Fruit fly (Drosophila melanogaster): Measurements from ENCODE around the gene CG8353.
A peak's percentile ranks its signal among the peaks of the same experiment; 100 is the strongest.

Gene CG8353

DNA sequence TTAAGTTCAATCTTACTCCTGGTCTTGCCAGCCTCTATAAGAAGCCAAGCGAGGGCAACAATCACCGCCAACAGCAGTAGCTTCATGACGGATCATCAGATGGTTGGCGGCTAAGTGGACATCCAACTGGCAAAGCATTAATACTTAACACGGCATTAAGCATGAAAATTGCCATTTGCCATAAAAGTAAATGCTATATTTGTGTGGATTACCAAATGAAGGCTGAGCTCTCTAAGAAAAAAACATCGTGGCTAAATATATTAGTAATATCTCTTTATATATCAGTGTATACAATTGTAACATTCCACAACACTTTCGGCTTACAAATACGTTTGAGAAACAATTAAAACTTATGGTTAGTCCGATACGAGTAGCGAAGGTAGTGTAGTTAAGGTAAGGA lies 30.1 kb downstream of the CG8353 start, which contains the start of gene CG43057:
TSS of gene CG43057 (minus strand) at position 101 of the 400 bp plus-strand sequence.
- no peak for TF ChIP-seq noc (tag; optimal IDR thresholded peaks at IDR 0.05)

DNA sequence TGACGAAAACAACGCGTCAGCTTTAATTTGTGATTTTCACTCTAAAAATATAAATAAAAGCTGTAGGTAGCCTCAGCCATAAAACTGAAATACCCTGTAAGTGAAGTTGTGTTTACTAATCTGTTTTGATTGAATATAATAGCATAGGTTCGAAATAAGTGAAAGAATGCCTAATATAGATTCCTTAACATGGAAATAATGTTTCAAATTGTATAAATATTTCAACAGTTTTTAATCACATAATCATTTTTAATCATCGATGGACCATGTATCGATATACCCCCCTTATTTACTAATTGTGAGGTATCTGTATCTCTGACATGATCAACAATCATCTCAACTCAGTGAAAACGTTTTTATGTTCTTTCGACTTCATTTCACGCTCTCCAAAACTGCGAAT lies 41.6 kb downstream of the CG8353 start:
- TF ChIP-seq noc (tag; optimal IDR thresholded peaks at IDR 0.05), result peak; percentile 80

DNA sequence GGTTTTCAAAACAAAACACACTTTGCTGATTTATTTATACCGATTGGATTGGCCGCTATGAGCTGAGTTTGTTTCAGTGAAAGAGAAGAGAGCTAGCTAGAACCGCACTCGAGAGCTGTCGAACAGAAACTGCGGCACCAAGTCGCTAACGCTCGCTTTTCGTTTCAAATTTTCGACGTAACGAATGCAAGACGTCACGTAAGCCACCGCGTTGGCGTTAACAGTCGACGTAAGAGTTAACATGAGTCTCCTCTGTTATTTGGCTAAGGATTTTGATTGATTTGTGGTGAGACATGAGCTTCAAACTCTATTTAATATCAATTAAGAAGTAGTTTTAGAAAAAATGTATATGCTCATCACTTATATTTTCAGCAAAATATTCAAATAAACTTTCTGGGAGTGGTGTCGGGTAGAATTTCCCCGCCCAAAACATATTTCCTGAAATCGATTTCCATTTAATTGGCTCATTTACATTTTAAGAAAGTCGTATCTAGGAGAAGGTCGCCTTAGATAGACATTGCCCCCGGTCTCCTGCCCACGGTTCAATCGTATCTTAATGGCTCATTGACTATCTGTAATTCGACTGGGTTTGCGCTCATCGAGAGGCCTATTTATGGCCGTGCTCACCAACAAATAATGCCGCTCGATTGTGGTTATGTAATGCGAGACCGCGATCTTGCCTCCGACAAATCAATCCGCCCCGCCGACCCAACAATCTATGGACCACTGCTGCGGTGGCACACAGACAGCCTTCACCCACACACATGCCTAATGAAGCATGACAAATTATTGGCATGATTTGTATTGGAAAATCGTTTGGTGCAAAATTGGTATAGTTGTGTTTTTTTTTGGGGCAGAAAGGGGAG lies 43.8 kb downstream of the CG8353 start, which contains the start of gene CG8086:
TSS of gene CG8086 (minus strand) at position 102 of the 866 bp plus-strand sequence.
- TF ChIP-seq noc (tag; optimal IDR thresholded peaks at IDR 0.05), result no peak
